Fruit fly (Drosophila melanogaster): ENCODE results near the gene Sarm.

Gene Sarm

dm6 chr3L:8157079-8157478 lies 93.4 kb downstream of the Sarm start:
- TF ChIP-seq Pif1A (GFP tag; optimal IDR thresholded peaks at IDR 0.05): peak; percentile 22
- no peak for TF ChIP-seq CG10348 (GFP tag; IDR thresholded peaks at IDR 0.05)
- TF ChIP-seq CG17806 (tag; optimal IDR thresholded peaks at IDR 0.05): peak; percentile 31
- TF ChIP-seq fd96Ca (GFP tag; IDR thresholded peaks at IDR 0.05): no peak
- TF ChIP-seq CG8159 (tag; optimal IDR thresholded peaks at IDR 0.05): peak; percentile 62
- TF ChIP-seq CG14655 (GFP tag; optimal IDR thresholded peaks at IDR 0.05): no peak
- TF ChIP-seq CG12605 (GFP tag; IDR thresholded peaks at IDR 0.05): no peak
- no peak for TF ChIP-seq D1 (tag; optimal IDR thresholded peaks at IDR 0.05)
- peak; percentile 25 for TF ChIP-seq Snoo (tag; optimal IDR thresholded peaks at IDR 0.05)
- TF ChIP-seq CG32121 (GFP tag; IDR thresholded peaks at IDR 0.05): 0 out of 2 replicates have a peak, but pooled peaks have one; percentile 13
- peak; percentile 5 for TF ChIP-seq CG8301 (tag; optimal IDR thresholded peaks at IDR 0.05)
- peak; percentile 48 for TF ChIP-seq EcR (GFP tag; optimal IDR thresholded peaks at IDR 0.05)
- TF ChIP-seq Pif1B (GFP tag; optimal IDR thresholded peaks at IDR 0.05): peak; percentile 46
- no peak for TF ChIP-seq gl (tag; optimal IDR thresholded peaks at IDR 0.05)
- no peak for TF ChIP-seq Ets98B (GFP tag; IDR thresholded peaks at IDR 0.05)
- peak; percentile 68 for TF ChIP-seq CG15710 (tag; optimal IDR thresholded peaks at IDR 0.05)
- no peak for TF ChIP-seq rn (GFP tag; IDR thresholded peaks at IDR 0.05)
- peak; percentile 38 for TF ChIP-seq CG34367 (tag; optimal IDR thresholded peaks at IDR 0.05)
- no peak for TF ChIP-seq CG13204 (GFP tag; optimal IDR thresholded peaks at IDR 0.05)
- TF ChIP-seq CG4496 (GFP tag; IDR thresholded peaks at IDR 0.05): no peak
- no peak for TF ChIP-seq CG9948 (tag; optimal IDR thresholded peaks at IDR 0.05)
